Fruit fly (Drosophila melanogaster): Measurements from ENCODE around the gene shv.

DNA sequence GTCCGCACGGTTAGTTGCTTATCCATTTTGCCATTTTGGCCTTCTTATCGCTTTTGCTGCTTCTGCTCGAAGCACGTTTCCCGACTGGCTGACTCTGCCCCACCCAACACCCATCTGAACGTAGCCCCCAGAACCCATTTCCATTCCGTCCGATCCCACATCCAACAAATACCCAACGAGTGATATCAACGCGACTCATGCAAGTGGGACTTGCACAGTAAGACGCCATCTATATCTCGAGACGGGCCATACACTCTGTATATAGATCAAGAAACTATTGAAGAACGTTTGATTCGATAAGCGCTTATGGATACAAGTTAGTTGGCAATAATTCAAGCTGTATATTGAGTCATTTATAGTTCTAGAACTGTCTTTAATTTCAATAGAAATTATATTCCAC, 39.3 kb downstream of the shv start:
- TF ChIP-seq Hr39 (GFP tag; optimal IDR thresholded peaks at IDR 0.05) (no peak), dac (GFP tag; optimal IDR thresholded peaks at IDR 0.05) (no peak), eg (GFP tag; IDR thresholded peaks at IDR 0.05) (no peak), pdm3 (GFP tag; optimal IDR thresholded peaks at IDR 0.05) (no peak), CG10669 (GFP tag; optimal IDR thresholded peaks at IDR 0.05) (no peak)

All from whole organism, prepupa.